Worm (Caenorhabditis elegans): ENCODE results near the gene idpp-12.
A peak's percentile ranks its signal among the peaks of the same experiment; 100 is the strongest.
"Not testable (repeated sequence)": the region's sequence is repeated elsewhere in the genome, so short reads cannot be mapped to it uniquely, and the experiment has no call there.

Gene idpp-12

DNA sequence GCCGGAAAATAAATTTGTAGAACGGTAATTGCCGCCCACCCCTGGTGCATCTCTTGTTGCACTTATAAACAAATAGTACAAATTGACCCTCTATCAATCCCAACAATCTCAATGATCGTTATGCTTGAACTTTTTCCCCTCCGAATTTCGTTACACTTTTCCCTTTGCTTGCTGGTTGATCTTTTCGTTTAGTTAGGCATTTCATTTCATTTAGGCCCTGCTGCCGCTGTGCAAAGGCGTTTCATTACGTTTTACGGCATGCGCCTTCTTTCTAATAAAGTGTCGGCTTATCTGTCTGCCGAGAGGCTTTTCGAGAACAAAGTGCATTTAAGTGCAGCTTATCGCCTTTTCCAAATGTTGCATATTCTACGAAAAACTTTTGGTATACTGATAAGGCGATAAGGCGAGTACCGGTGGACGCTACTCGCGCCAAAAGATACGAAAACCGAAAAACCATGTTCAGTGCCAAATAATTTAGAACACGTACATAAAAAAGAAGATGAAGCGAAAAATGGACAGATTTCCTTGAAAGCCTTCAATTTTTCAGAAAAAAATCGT lies 7.0 kb downstream of the idpp-12 start:
- TF ChIP-seq ceh-36 (tag; optimal IDR thresholded peaks at IDR 0.05) (no peak), sea-1 (GFP tag; conservative IDR thresholded peaks at IDR 0.05) (no peak), B0310.2 (tag; optimal IDR thresholded peaks at IDR 0.05) (no peak), ceh-13 (GFP tag; optimal IDR thresholded peaks at IDR 0.05) (no peak), F13C5.2 (tag; optimal IDR thresholded peaks at IDR 0.05) (no peak)

DNA sequence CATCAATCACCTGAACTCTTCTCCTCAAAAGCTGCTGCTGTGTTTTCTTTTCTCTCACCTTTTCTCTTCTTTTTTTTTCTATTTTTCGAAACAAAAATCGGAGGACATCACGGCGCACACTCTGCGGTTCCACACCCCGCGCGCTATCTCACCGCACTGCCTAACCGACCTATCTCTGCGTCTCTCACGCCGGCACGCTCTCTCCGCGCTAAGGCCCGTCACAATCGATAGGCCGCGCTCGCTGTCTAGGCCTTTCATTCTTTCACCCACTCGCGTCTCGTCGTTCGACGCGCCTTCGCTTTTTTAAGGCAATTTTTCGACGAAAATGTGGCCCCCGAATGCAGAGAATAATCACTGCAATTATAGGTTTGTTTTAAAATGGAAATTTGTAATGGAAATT lies 7.5 kb downstream of the idpp-12 start, which contains the start of gene zip-11:
Gene zip-11, plus strand, starts transcription at position 34 of the 400 bp plus-strand sequence.
- no peak for TF ChIP-seq tbx-37 (GFP tag; conservative IDR thresholded peaks at IDR 0.05)
- peak; percentile 28 for TF ChIP-seq hmg-4 (GFP tag; optimal IDR thresholded peaks at IDR 0.05)

DNA sequence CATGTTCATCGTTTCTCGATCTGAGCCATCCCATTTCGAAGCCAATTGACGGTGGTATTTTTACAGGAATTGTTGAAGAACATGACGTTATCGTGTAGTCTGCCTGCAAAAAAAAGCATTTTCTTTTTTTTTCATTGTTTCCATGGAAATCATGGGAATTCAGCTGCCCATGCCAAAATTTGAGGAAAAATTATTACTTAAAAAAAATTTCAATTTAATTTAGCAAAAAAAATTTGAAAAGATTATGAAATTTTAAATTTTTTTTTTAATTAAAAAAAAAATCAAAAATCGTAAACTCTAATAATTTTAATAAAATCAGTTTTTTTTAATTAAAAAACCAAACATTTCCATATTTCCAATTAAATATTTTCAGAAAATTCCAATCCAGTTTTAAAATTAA lies 28.0 kb downstream of the idpp-12 start, which contains the start of gene F42A6.5:
Gene F42A6.5, minus strand, starts transcription at position 101 of the 400 bp plus-strand sequence.
- not testable (repeated sequence) for TF ChIP-seq hmbx-1 (tag; optimal IDR thresholded peaks at IDR 0.05); ama-1 (optimal IDR thresholded peaks at IDR 0.05); aly-1 (tag; optimal IDR thresholded peaks at IDR 0.05)

DNA sequence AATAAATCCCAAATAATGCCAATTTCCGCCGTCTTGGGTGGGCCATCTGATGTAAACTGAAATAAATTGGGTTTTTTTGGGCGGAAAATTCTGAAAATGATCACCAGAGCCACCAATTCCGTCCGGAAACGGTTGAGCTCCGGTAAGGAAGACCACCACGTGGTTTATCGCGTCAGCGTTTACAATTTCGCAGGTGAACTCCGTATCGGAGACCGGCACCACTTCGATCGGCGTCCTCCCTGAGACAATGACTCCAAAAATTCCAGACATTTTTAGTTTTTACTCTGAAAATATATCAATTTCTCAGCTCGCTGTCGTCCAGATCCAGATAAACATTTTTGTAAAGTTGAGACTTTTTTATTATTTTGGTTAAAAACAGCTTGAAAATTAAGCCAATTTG lies 32.8 kb downstream of the idpp-12 start, which contains the start of gene F42A6.6:
Gene F42A6.6, minus strand, starts transcription at position 289 of the 400 bp plus-strand sequence.
- TF ChIP-seq pes-1 (GFP tag; IDR thresholded peaks at IDR 0.05) (no peak), sea-1 (GFP tag; conservative IDR thresholded peaks at IDR 0.05) (no peak), hmbx-1 (tag; optimal IDR thresholded peaks at IDR 0.05) (no peak), flt-1 (GFP tag; IDR thresholded peaks at IDR 0.05) (no peak), hnd-1 (tag; optimal IDR thresholded peaks at IDR 0.05) (no peak), tbx-11 (GFP tag; IDR thresholded peaks at IDR 0.05) (0 out of 2 replicates have a peak, but pooled peaks have one; percentile 50), F13C5.2 (tag; optimal IDR thresholded peaks at IDR 0.05) (no peak), ets-7 (tag; optimal IDR thresholded peaks at IDR 0.05) (no peak), ceh-13 (GFP tag; optimal IDR thresholded peaks at IDR 0.05) (no peak), B0310.2 (tag; optimal IDR thresholded peaks at IDR 0.05) (no peak), ceh-36 (tag; optimal IDR thresholded peaks at IDR 0.05) (peak; percentile 15), aly-1 (tag; optimal IDR thresholded peaks at IDR 0.05) (no peak), tbx-37 (GFP tag; conservative IDR thresholded peaks at IDR 0.05) (no peak), ama-1 (optimal IDR thresholded peaks at IDR 0.05) (peak; percentile 94), hmg-4 (GFP tag; optimal IDR thresholded peaks at IDR 0.05) (peak; percentile 4), scrt-1 (GFP tag; IDR thresholded peaks at IDR 0.05) (0 out of 2 replicates have a peak, but pooled peaks have one; percentile 49), tra-4 (tag; optimal IDR thresholded peaks at IDR 0.05) (no peak)

DNA sequence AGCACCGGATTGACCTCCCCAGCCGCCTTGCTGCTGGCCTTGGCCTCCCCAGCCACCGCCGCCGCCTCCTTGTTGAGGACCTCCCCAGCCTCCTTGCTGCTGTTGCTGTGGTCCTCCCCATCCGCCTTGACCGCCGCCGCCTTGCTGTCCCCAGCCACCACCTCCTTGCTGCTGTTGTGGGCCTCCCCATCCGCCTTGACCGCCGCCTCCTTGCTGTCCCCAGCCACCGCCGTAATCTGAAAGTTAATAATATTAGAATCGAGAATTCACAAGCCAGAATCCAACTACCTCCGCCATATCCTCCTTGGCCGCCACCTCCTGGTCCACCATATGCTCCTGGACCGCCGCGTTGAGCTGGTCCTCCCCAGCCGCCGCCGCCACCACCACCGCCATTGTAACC lies 33.5 kb downstream of the idpp-12 start:
- TF ChIP-seq aly-1 (tag; optimal IDR thresholded peaks at IDR 0.05) (no peak), pes-1 (GFP tag; IDR thresholded peaks at IDR 0.05) (peak; percentile 25; the same call in 1 of the 2 replicates), ceh-36 (tag; optimal IDR thresholded peaks at IDR 0.05) (no peak), F13C5.2 (tag; optimal IDR thresholded peaks at IDR 0.05) (no peak), hmbx-1 (tag; optimal IDR thresholded peaks at IDR 0.05) (no peak), ama-1 (optimal IDR thresholded peaks at IDR 0.05) (no peak), hnd-1 (tag; optimal IDR thresholded peaks at IDR 0.05) (no peak), flt-1 (GFP tag; IDR thresholded peaks at IDR 0.05) (no peak), scrt-1 (GFP tag; IDR thresholded peaks at IDR 0.05) (0 out of 2 replicates have a peak, but pooled peaks have one; percentile 55), ets-7 (tag; optimal IDR thresholded peaks at IDR 0.05) (no peak), tra-4 (tag; optimal IDR thresholded peaks at IDR 0.05) (no peak), hmg-4 (GFP tag; optimal IDR thresholded peaks at IDR 0.05) (peak; percentile 76), tbx-37 (GFP tag; conservative IDR thresholded peaks at IDR 0.05) (no peak), ceh-13 (GFP tag; optimal IDR thresholded peaks at IDR 0.05) (no peak), sea-1 (GFP tag; conservative IDR thresholded peaks at IDR 0.05) (peak; percentile 31; the same call in 1 of the 2 replicates), tbx-11 (GFP tag; IDR thresholded peaks at IDR 0.05) (0 out of 2 replicates have a peak, but pooled peaks have one; percentile 55)

DNA sequence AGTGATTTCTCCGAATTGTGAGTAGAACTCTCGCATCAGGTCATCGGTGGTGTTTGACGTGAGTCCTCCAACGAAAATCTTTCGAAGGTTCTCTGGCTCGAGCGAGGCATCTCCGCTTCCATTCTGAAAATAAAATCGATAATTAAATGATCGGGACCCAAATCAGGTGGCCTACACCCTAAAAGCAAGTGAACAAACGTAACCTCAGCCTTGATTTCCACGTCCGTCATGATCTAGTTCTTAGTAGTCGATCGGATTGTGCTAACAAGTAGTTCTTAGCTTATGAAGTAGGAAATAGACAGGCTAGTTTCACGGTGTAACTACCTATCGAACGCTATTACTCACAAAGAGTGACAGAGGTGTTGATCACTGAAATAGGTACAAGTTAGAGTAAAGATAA lies 34.4 kb downstream of the idpp-12 start:
- TF ChIP-seq flt-1 (GFP tag; IDR thresholded peaks at IDR 0.05) (no peak), ets-7 (tag; optimal IDR thresholded peaks at IDR 0.05) (no peak), F13C5.2 (tag; optimal IDR thresholded peaks at IDR 0.05) (no peak), ama-1 (optimal IDR thresholded peaks at IDR 0.05) (no peak), B0310.2 (tag; optimal IDR thresholded peaks at IDR 0.05) (no peak), hnd-1 (tag; optimal IDR thresholded peaks at IDR 0.05) (no peak), hmg-4 (GFP tag; optimal IDR thresholded peaks at IDR 0.05) (no peak), pes-1 (GFP tag; IDR thresholded peaks at IDR 0.05) (no peak), scrt-1 (GFP tag; IDR thresholded peaks at IDR 0.05) (no peak), tra-4 (tag; optimal IDR thresholded peaks at IDR 0.05) (no peak), hmbx-1 (tag; optimal IDR thresholded peaks at IDR 0.05) (no peak), ceh-36 (tag; optimal IDR thresholded peaks at IDR 0.05) (no peak)

DNA sequence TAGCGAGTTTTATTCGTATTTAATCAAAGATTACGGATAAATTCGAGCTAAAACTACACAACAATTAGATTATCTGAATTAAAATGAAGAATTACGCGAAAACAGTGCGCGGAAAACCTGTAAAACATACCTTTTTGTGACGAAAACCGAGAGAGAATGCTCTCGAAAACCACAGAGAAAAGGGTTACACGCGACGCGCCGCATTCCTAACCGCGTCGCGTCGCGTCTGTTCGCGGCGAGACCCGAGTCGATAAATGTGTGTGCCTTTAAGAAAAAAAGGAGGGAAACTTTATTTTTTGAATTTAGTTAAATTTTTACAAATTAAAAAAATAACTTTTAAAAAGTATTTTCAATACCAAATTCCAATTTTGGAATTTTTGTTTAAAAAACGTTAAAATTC lies 34.9 kb downstream of the idpp-12 start, which contains the start of gene hrpa-1:
Gene hrpa-1, minus strand, starts transcription at position 192 of the 400 bp plus-strand sequence.
- peak; percentile 35 for TF ChIP-seq F13C5.2 (tag; optimal IDR thresholded peaks at IDR 0.05)
- TF ChIP-seq sea-1 (GFP tag; conservative IDR thresholded peaks at IDR 0.05): no peak

DNA sequence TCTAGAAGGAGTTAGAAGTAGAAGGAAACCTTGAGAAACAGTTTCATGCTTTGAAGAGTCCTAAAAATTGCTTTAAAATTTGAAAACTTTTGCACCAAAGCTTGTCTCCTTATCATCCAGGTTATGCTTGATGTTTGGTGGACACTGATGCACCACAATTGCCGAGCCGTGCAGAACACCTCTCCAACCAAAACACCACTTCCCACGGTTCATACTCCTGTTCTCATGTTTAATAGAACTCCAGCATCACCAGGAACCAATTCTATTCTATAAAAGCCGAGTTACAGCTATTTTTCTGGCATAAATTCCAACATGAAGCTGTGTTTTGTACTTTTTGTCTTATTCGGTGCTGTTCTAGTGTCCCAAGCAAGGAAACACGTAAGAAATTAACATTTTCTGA lies 37.4 kb downstream of the idpp-12 start, which contains the start of gene F42A6.2:
Gene F42A6.2, plus strand, starts transcription at position 301 of the 400 bp plus-strand sequence.
- no peak for TF ChIP-seq flt-1 (GFP tag; IDR thresholded peaks at IDR 0.05)
- no peak for TF ChIP-seq ama-1 (optimal IDR thresholded peaks at IDR 0.05)
- no peak for TF ChIP-seq sea-1 (GFP tag; conservative IDR thresholded peaks at IDR 0.05)
- no peak for TF ChIP-seq scrt-1 (GFP tag; IDR thresholded peaks at IDR 0.05)
- no peak for TF ChIP-seq F13C5.2 (tag; optimal IDR thresholded peaks at IDR 0.05)
- no peak for TF ChIP-seq ceh-13 (GFP tag; optimal IDR thresholded peaks at IDR 0.05)
- TF ChIP-seq tbx-37 (GFP tag; conservative IDR thresholded peaks at IDR 0.05): no peak
- TF ChIP-seq hmbx-1 (tag; optimal IDR thresholded peaks at IDR 0.05): no peak
- TF ChIP-seq tra-4 (tag; optimal IDR thresholded peaks at IDR 0.05): no peak
- TF ChIP-seq ceh-36 (tag; optimal IDR thresholded peaks at IDR 0.05): no peak
- TF ChIP-seq hnd-1 (tag; optimal IDR thresholded peaks at IDR 0.05): no peak
- no peak for TF ChIP-seq tbx-11 (GFP tag; IDR thresholded peaks at IDR 0.05)
- no peak for TF ChIP-seq hmg-4 (GFP tag; optimal IDR thresholded peaks at IDR 0.05)

Measured in whole organism, early embryonic.